Worm (Caenorhabditis elegans): ENCODE measurements around the gene C50B6.3.

ce11 chrV:13327463-13327862 lies 14.1 kb downstream of the C50B6.3 start, which contains the start of gene str-37:
- TF ChIP-seq pha-4 (tag; optimal IDR thresholded peaks at IDR 0.05) (no peak), lin-11 (tag; optimal IDR thresholded peaks at IDR 0.05) (no peak), ceh-9 (tag; optimal IDR thresholded peaks at IDR 0.05) (no peak), hlh-8 (tag; optimal IDR thresholded peaks at IDR 0.05) (no peak), tbx-2 (tag; optimal IDR thresholded peaks at IDR 0.05) (no peak), ets-4 (tag; optimal IDR thresholded peaks at IDR 0.05) (no peak), T23F11.4 (GFP tag; optimal IDR thresholded peaks at IDR 0.05) (no peak), ceh-22 (tag; optimal IDR thresholded peaks at IDR 0.05) (no peak)

Data from whole organism, late embryonic.